Fruit fly (Drosophila melanogaster) whole organism, embryonic: ENCODE results near the gene Jarid2.

Experiments used
- Antp ChIP-seq: fragments of 200-800 bp; sonication (Bioruptor generic); optimal IDR thresholded peaks from 3 replicates; lab custom pipeline; 2016; ENCODE audit warnings: missing biosample characterization, missing genetic modification characterization
- B-H1 ChIP-seq: fragments of 200-800 bp; sonication (Bioruptor generic); IDR thresholded peaks from 3 replicates; pipeline ENCODE4 v1.3.6; 2022; ENCODE audit warnings: missing biosample characterization, missing genetic modification characterization
- BtbVII ChIP-seq: fragments of 200-800 bp; sonication (Bioruptor generic); optimal IDR thresholded peaks from 3 replicates; lab custom pipeline; 2017; ENCODE audit warnings: missing biosample characterization, mild to moderate bottlenecking, missing genetic modification characterization
- CG10979 ChIP-seq: fragments of 200-800 bp; sonication (Bioruptor generic); optimal IDR thresholded peaks from 2 replicates; lab custom pipeline; 2018; ENCODE audit warnings: missing biosample characterization, mild to moderate bottlenecking, missing genetic modification characterization, moderate library complexity
- CG11093 ChIP-seq: fragments of 200-800 bp; sonication (Bioruptor generic); IDR thresholded peaks from 3 replicates; pipeline ENCODE4 v1.3.6; 2022; ENCODE audit warnings: missing biosample characterization, missing genetic modification characterization
- CG11247 ChIP-seq: fragments of 200-800 bp; sonication (Bioruptor generic); IDR thresholded peaks from 2 replicates; pipeline ENCODE4 v1.3.6; 2022; ENCODE audit warnings: missing biosample characterization, missing genetic modification characterization
- CG12071 ChIP-seq: fragments of 200-800 bp; sonication (Bioruptor generic); optimal IDR thresholded peaks from 3 replicates; lab custom pipeline; 2018; ENCODE audit warnings: missing biosample characterization, mild to moderate bottlenecking, missing genetic modification characterization
- CG1233 ChIP-seq: fragments of 200-800 bp; sonication (Bioruptor generic); optimal IDR thresholded peaks from 4 replicates; lab custom pipeline; 2018; ENCODE audit warnings: missing biosample characterization, mild to moderate bottlenecking, missing genetic modification characterization
- CG13624 ChIP-seq: fragments of 200-800 bp; sonication (Bioruptor generic); optimal IDR thresholded peaks from 2 replicates; lab custom pipeline; 2016; ENCODE audit warnings: missing biosample characterization, missing genetic modification characterization
- CG1529 ChIP-seq: fragments of 200-800 bp; sonication (Bioruptor generic); optimal IDR thresholded peaks from 3 replicates; lab custom pipeline; 2018; ENCODE audit warnings: missing biosample characterization, missing genetic modification characterization
- CG16863 ChIP-seq: fragments of 200-800 bp; sonication (Bioruptor generic); optimal IDR thresholded peaks from 3 replicates; lab custom pipeline; 2016; ENCODE audit warnings: missing biosample characterization, missing genetic modification characterization
- CG17829 ChIP-seq: fragments of 200-800 bp; optimal IDR thresholded peaks from 2 replicates; lab custom pipeline; 2019; ENCODE audit warnings: missing biosample characterization, mild to moderate bottlenecking, missing genetic modification characterization, moderate library complexity
- CG2116 ChIP-seq: fragments of 200-800 bp; sonication (Bioruptor generic); optimal IDR thresholded peaks from 3 replicates; lab custom pipeline; 2018; ENCODE audit warnings: missing biosample characterization, mild to moderate bottlenecking, missing genetic modification characterization
- CG3065 ChIP-seq: fragments of 200-800 bp; sonication (Bioruptor generic); optimal IDR thresholded peaks from 2 replicates; lab custom pipeline; 2016; ENCODE audit warnings: missing biosample characterization, missing genetic modification characterization
- CG3281 ChIP-seq: fragments of 200-800 bp; sonication (Bioruptor generic); optimal IDR thresholded peaks from 3 replicates; lab custom pipeline; 2017; ENCODE audit warnings: missing biosample characterization, mild to moderate bottlenecking, missing genetic modification characterization
- CG7839 ChIP-seq: fragments of 200-800 bp; sonication (Bioruptor generic); optimal IDR thresholded peaks from 3 replicates; lab custom pipeline; 2018; ENCODE audit warnings: missing biosample characterization, mild to moderate bottlenecking, missing genetic modification characterization, moderate library complexity
- CG8478 ChIP-seq: fragments of >200 bp; optimal IDR thresholded peaks from 2 replicates; lab custom pipeline; 2018
- CkIIα-i1 ChIP-seq: fragments of 200-800 bp; sonication (Bioruptor generic); IDR thresholded peaks from 2 replicates; pipeline ENCODE4 v1.3.6; 2022; ENCODE audit warnings: missing biosample characterization, missing genetic modification characterization
- CrebB ChIP-seq: fragments of 200-800 bp; sonication (Bioruptor generic); optimal IDR thresholded peaks from 3 replicates; lab custom pipeline; 2018; ENCODE audit warnings: missing biosample characterization, mild to moderate bottlenecking, missing genetic modification characterization
- Deaf1 ChIP-seq: fragments of 200-800 bp; optimal IDR thresholded peaks from 3 replicates; lab custom pipeline; 2019; ENCODE audit warnings: missing biosample characterization, mild to moderate bottlenecking, missing genetic modification characterization, moderate library complexity
- Doc2 ChIP-seq: fragments of 200-800 bp; sonication (Bioruptor generic); IDR thresholded peaks from 2 replicates; pipeline ENCODE4 v1.3.6; 2022; ENCODE audit warnings: missing biosample characterization, missing genetic modification characterization
- Drgx ChIP-seq: fragments of 200-800 bp; sonication (Bioruptor generic); IDR thresholded peaks from 2 replicates; pipeline ENCODE4 v1.3.6; 2022; ENCODE audit warnings: missing biosample characterization, missing genetic modification characterization
- Fer3 ChIP-seq: fragments of 200-800 bp; sonication (Bioruptor generic); optimal IDR thresholded peaks from 2 replicates; lab custom pipeline; 2018; ENCODE audit warnings: missing biosample characterization, mild to moderate bottlenecking, missing genetic modification characterization, moderate library complexity
- H2.0 ChIP-seq: fragments of 200-800 bp; sonication (Bioruptor generic); IDR thresholded peaks from 2 replicates; pipeline ENCODE4 v1.3.6; 2022; ENCODE audit warnings: missing biosample characterization, missing genetic modification characterization
- HLH3B ChIP-seq: fragments of 200-800 bp; sonication (Bioruptor generic); IDR thresholded peaks from 2 replicates; pipeline ENCODE4 v1.3.6; 2022; ENCODE audit warnings: missing biosample characterization, missing genetic modification characterization
- Lpt ChIP-seq: fragments of >200 bp; optimal IDR thresholded peaks from 2 replicates; lab custom pipeline; 2018; ENCODE audit warnings: missing biosample characterization, missing genetic modification characterization
- Sox102F ChIP-seq: fragments of 200-800 bp; sonication (Bioruptor generic); optimal IDR thresholded peaks from 2 replicates; lab custom pipeline; 2018; ENCODE audit warnings: missing biosample characterization, mild to moderate bottlenecking, missing genetic modification characterization, moderate library complexity
- Trl ChIP-seq, 3 experiments: fragments of >200 bp in 2 of 3; fragments of 200-800 bp in 1 of 3; sonication (Bioruptor generic) in 1 of 3; optimal IDR thresholded peaks; 2 replicates in 1 of 3; 3 replicates in 2 of 3; lab custom pipeline; 2016 to 2017; ENCODE audit warnings: missing biosample characterization in 1 of 3, missing genetic modification characterization in 1 of 3
- YL-1 ChIP-seq: fragments of 200-800 bp; sonication (Bioruptor generic); optimal IDR thresholded peaks from 3 replicates; lab custom pipeline; 2017; ENCODE audit warnings: missing biosample characterization, mild to moderate bottlenecking, missing genetic modification characterization
- ato ChIP-seq: fragments of 200-800 bp; sonication (Bioruptor generic); IDR thresholded peaks from 2 replicates; pipeline ENCODE4 v1.3.6; 2022; ENCODE audit warnings: missing biosample characterization, missing genetic modification characterization; ENCODE audit not compliant: partially characterized antibody
- bab2 ChIP-seq: fragments of 200-800 bp; sonication (Bioruptor generic); optimal IDR thresholded peaks from 2 replicates; lab custom pipeline; 2016; ENCODE audit warnings: missing biosample characterization, missing genetic modification characterization
- cato ChIP-seq: fragments of 200-800 bp; sonication (Bioruptor generic); optimal IDR thresholded peaks from 2 replicates; lab custom pipeline; 2016; ENCODE audit warnings: missing biosample characterization, missing genetic modification characterization, borderline replicate concordance
- cg ChIP-seq: fragments of 200-800 bp; sonication (Bioruptor generic); optimal IDR thresholded peaks from 3 replicates; lab custom pipeline; 2019; ENCODE audit warnings: missing biosample characterization, mild to moderate bottlenecking, missing genetic modification characterization, moderate library complexity
- cwo ChIP-seq: fragments of 200-800 bp; sonication (Bioruptor generic); optimal IDR thresholded peaks from 3 replicates; lab custom pipeline; 2017; ENCODE audit warnings: missing biosample characterization, missing genetic modification characterization, mild to moderate bottlenecking, moderate library complexity, missing genetic modification reagents
- dpn ChIP-seq, 2 experiments: fragments of 200-800 bp; sonication (Bioruptor generic); optimal IDR thresholded peaks; 3 replicates each; lab custom pipeline; 2016; ENCODE audit warnings: missing biosample characterization in 2 of 2, missing genetic modification characterization in 2 of 2
- hth ChIP-seq: fragments of >200 bp; optimal IDR thresholded peaks from 2 replicates; lab custom pipeline; 2017; ENCODE audit warnings: inconsistent platforms
- lab ChIP-seq: fragments of 200-800 bp; sonication (Bioruptor generic); optimal IDR thresholded peaks from 3 replicates; lab custom pipeline; 2017; ENCODE audit warnings: missing biosample characterization, missing genetic modification characterization, mild to moderate bottlenecking, moderate library complexity, missing genetic modification reagents
- nmo ChIP-seq: fragments of 200-800 bp; sonication (Bioruptor generic); optimal IDR thresholded peaks from 2 replicates; lab custom pipeline; 2018; ENCODE audit warnings: missing biosample characterization, mild to moderate bottlenecking, missing genetic modification characterization, moderate library complexity
- phol ChIP-seq: fragments of 200-800 bp; sonication (Bioruptor generic); optimal IDR thresholded peaks from 3 replicates; lab custom pipeline; 2018; ENCODE audit warnings: missing biosample characterization, mild to moderate bottlenecking, missing genetic modification characterization, moderate library complexity
- prd ChIP-seq, 3 experiments: fragments of >200 bp in 2 of 3; fragments of 200-800 bp in 1 of 3; sonication (Bioruptor generic) in 1 of 3; optimal IDR thresholded peaks in 2 of 3; IDR thresholded peaks in 1 of 3; 2 replicates in 2 of 3; 3 replicates in 1 of 3; pipeline versions ENCODE4 v1.3.6 to Lab custom; 2017 to 2022; ENCODE audit warnings: missing biosample characterization in 1 of 3, missing genetic modification characterization in 1 of 3
- psq ChIP-seq: fragments of 200-800 bp; sonication (Bioruptor generic); optimal IDR thresholded peaks from 2 replicates; lab custom pipeline; 2017; ENCODE audit warnings: missing biosample characterization, missing genetic modification characterization
- salm ChIP-seq: fragments of 200-800 bp; sonication (Bioruptor generic); optimal IDR thresholded peaks from 2 replicates; lab custom pipeline; 2018; ENCODE audit warnings: missing biosample characterization, mild to moderate bottlenecking, missing genetic modification characterization
- sens ChIP-seq: fragments of 200-800 bp; sonication (Bioruptor generic); peaks from one replicate; lab custom pipeline; 2016; ENCODE audit warnings: missing biosample characterization, missing genetic modification characterization
- sna ChIP-seq: fragments of 200-800 bp; sonication (Bioruptor generic); IDR thresholded peaks from 2 replicates; pipeline ENCODE4 v1.3.6; 2022; ENCODE audit warnings: missing biosample characterization, missing genetic modification characterization; ENCODE audit not compliant: partially characterized antibody
- ttk ChIP-seq: fragments of 200-800 bp; sonication (Bioruptor generic); IDR thresholded peaks from 2 replicates; pipeline ENCODE4 v2.1.2; 2022; ENCODE audit warnings: missing biosample characterization, missing genetic modification characterization
- twi ChIP-seq: fragments of 200-800 bp; optimal IDR thresholded peaks from 2 replicates; lab custom pipeline; 2019; ENCODE audit warnings: missing biosample characterization, mild to moderate bottlenecking, missing genetic modification characterization, moderate library complexity
- vvl ChIP-seq: fragments of 200-800 bp; sonication (Bioruptor generic); IDR thresholded peaks from 2 replicates; pipeline ENCODE4 v1.3.6; 2022; ENCODE audit warnings: missing biosample characterization, missing genetic modification characterization
- zen ChIP-seq: fragments of 200-800 bp; sonication (Bioruptor generic); optimal IDR thresholded peaks from 3 replicates; lab custom pipeline; 2018; ENCODE audit warnings: missing biosample characterization, mild to moderate bottlenecking, missing genetic modification characterization, moderate library complexity
- zfh1 ChIP-seq: fragments of 200-800 bp; sonication (Bioruptor generic); IDR thresholded peaks from 3 replicates; pipeline ENCODE4 v1.3.6; 2022; ENCODE audit warnings: missing biosample characterization, missing genetic modification characterization

Gene Jarid2

DNA sequence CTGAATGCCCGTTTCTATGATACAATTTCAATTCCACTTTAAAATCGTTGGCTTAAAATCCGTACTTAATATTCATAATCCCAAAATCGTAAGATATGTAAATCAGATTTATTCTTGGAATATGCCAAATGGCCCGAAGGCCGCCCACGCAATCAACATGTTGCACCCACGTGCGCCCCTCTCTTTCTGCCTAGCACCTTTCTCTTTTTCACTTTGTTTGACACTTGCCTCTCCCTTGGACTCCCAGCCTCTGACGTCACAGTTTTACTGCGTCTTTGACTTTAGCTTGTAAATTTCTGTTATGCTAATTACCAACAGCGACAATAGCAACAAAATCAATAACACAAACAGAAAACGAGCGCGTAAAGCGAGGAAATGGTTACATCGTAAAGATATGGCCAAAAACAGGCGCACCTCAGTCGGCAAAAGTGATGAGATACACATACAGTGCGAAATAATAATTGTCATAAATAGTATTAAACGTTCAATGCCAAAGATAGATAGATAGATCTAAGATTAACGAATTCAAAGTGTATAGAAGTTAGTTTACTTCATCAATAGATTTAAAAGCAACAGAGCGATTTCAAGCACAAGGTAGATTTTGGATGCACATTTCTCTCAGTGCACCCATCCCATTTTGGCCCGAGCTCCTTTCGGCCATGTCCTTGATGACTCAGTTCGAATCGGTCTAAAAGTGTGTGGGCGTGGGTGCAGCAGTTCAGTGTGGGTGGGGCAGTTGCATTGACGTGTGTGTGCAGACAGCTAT is 26.9 kb downstream of the Jarid2 start (continued):
- TF ChIP-seq Antp (GFP tag; lab: Kevin White, UChicago), result no peak
- peak; percentile 15 for TF ChIP-seq phol (tag; lab: Kevin White, UChicago)
- TF ChIP-seq cg (GFP tag; lab: Kevin White, UChicago), result no peak
- TF ChIP-seq vvl (GFP tag; lab: Robert Waterston, UW), result peak; percentile 7; the same call in 1 of the 2 replicates
- no peak for TF ChIP-seq CG11247 (GFP tag; lab: Robert Waterston, UW)
- no peak for TF ChIP-seq CG1529 (GFP tag; lab: Kevin White, UChicago)
- no peak for TF ChIP-seq CG11093 (GFP tag; lab: Robert Waterston, UW)
- TF ChIP-seq CG3281 (GFP tag; lab: Kevin White, UChicago), result peak; percentile 19
- TF ChIP-seq lab (GFP tag; lab: Kevin White, UChicago), result peak; percentile 39
- TF ChIP-seq CG16863, result no peak
- TF ChIP-seq bab2 (GFP tag; lab: Kevin White, UChicago), result peak; percentile 10
- TF ChIP-seq B-H1 (GFP tag; lab: Robert Waterston, UW), result no peak
- TF ChIP-seq prd (optimal IDR thresholded peaks at IDR 0.05; lab: Kevin White, UChicago), result no peak
- TF ChIP-seq prd (GFP tag; IDR thresholded peaks at IDR 0.05; lab: Robert Waterston, UW), result peak; percentile 49; the same call in 1 of the 3 replicates
- TF ChIP-seq CG8478 (lab: Kevin White, UChicago), result no peak
- TF ChIP-seq CG7839 (tag; lab: Kevin White, UChicago), result peak; percentile 12
- TF ChIP-seq hth (lab: Kevin White, UChicago), result no peak
- no peak for TF ChIP-seq ttk
- peak; percentile 26 for TF ChIP-seq CG10979 (tag; lab: Kevin White, UChicago)
- TF ChIP-seq Trl (optimal IDR thresholded peaks at IDR 0.05; lab: Kevin White, UChicago), result peak in 1 of 2 experiments; percentile 8
- TF ChIP-seq Trl (GFP tag; optimal IDR thresholded peaks at IDR 0.05; lab: Kevin White, UChicago), result no peak
- TF ChIP-seq CG17829, result peak; percentile 10
- TF ChIP-seq CG3065 (GFP tag; lab: Kevin White, UChicago), result no peak
- TF ChIP-seq Drgx, result no peak; the same call in 1 of the 2 replicates
- TF ChIP-seq CkIIα-i1 (GFP tag; lab: Robert Waterston, UW), result no peak
- TF ChIP-seq dpn (GFP tag; optimal IDR thresholded peaks at IDR 0.05; lab: Kevin White, UChicago), result peak in 1 of 2 experiments; percentile 1
- peak; percentile 70 for TF ChIP-seq sens
- TF ChIP-seq CG2116 (GFP tag; lab: Kevin White, UChicago), result no peak
- TF ChIP-seq psq (GFP tag; lab: Kevin White, UChicago), result no peak
- peak; percentile 30 for TF ChIP-seq twi (tag; lab: Kevin White, UChicago)
- TF ChIP-seq CG13624 (GFP tag; lab: Kevin White, UChicago), result peak; percentile 2
- no peak for TF ChIP-seq sna (GFP tag; lab: Robert Waterston, UW)
- peak; percentile 30 for TF ChIP-seq CG1233 (GFP tag; lab: Kevin White, UChicago)
- TF ChIP-seq salm (tag; lab: Kevin White, UChicago), result no peak
- TF ChIP-seq BtbVII (GFP tag; lab: Kevin White, UChicago), result peak; percentile 31
- peak; percentile 17 for TF ChIP-seq Sox102F
- TF ChIP-seq zen (tag; lab: Kevin White, UChicago), result peak; percentile 29
- 0 out of 3 replicates have a peak, but pooled peaks have one; percentile 16 for TF ChIP-seq zfh1 (GFP tag; lab: Robert Waterston, UW)
- no peak for TF ChIP-seq Doc2 (GFP tag; lab: Robert Waterston, UW)
- peak; percentile 23 for TF ChIP-seq nmo (GFP tag; lab: Kevin White, UChicago)
- TF ChIP-seq CrebB (tag; lab: Kevin White, UChicago), result no peak
- TF ChIP-seq HLH3B (GFP tag; lab: Robert Waterston, UW), result 0 out of 2 replicates have a peak, but pooled peaks have one; percentile 18
- TF ChIP-seq cato, result no peak
- TF ChIP-seq Lpt (GFP tag; lab: Kevin White, UChicago), result no peak
- no peak for TF ChIP-seq CG12071 (GFP tag; lab: Kevin White, UChicago)
- peak; percentile 40 for TF ChIP-seq cwo (GFP tag; lab: Kevin White, UChicago)
- no peak for TF ChIP-seq ato (GFP tag; lab: Robert Waterston, UW)
- TF ChIP-seq Fer3 (tag; lab: Kevin White, UChicago), result peak; percentile 22
- TF ChIP-seq YL-1, result no peak
- TF ChIP-seq H2.0 (GFP tag; lab: Robert Waterston, UW), result no peak
- TF ChIP-seq Deaf1 (tag; lab: Kevin White, UChicago), result peak; percentile 3
